Worm (Caenorhabditis elegans) whole organism, L1 larva: ENCODE results near the gene ztf-28.
"Not testable (repeated sequence)": the region's sequence is repeated elsewhere in the genome, so short reads cannot be mapped to it uniquely, and the experiment has no call there.

ENCODE experiments used
- F16B12.6 ChIP-seq: fragments of 150-350 bp; optimal IDR thresholded peaks from 2 replicates; lab custom pipeline; 2014; ENCODE audit warnings: missing biosample characterization, missing genetic modification characterization
- Y116A8C.19 ChIP-seq: sonication (generic microtip); optimal IDR thresholded peaks from 2 replicates; lab custom pipeline; 2016; ENCODE audit warnings: missing compliant biosample characterization, missing genetic modification characterization, borderline replicate concordance
- blmp-1 ChIP-seq: fragments of 150-350 bp; optimal IDR thresholded peaks from 2 replicates; lab custom pipeline; 2014; ENCODE audit warnings: missing biosample characterization, missing genetic modification characterization
- ceh-88 ChIP-seq: fragments of 200-800 bp; sonication (Bioruptor generic); IDR thresholded peaks from 2 replicates; pipeline ENCODE4 v1.3.6; 2022; ENCODE audit warnings: missing genetic modification characterization, missing compliant biosample characterization
- ces-1 ChIP-seq: fragments of 150-350 bp; optimal IDR thresholded peaks from 2 replicates; lab custom pipeline; 2014; ENCODE audit warnings: missing biosample characterization, missing genetic modification reagents, missing genetic modification characterization
- dsc-1 ChIP-seq: sonication (generic microtip); optimal IDR thresholded peaks from 2 replicates; lab custom pipeline; 2016; ENCODE audit warnings: mild to moderate bottlenecking, missing genetic modification characterization, missing compliant biosample characterization
- efl-3 ChIP-seq: fragments of 200-800 bp; sonication (Bioruptor generic); optimal IDR thresholded peaks from 2 replicates; lab custom pipeline; 2018; ENCODE audit warnings: mild to moderate bottlenecking, missing genetic modification characterization, missing compliant biosample characterization
- elt-2 ChIP-seq: sonication (generic microtip); optimal IDR thresholded peaks from 2 replicates; lab custom pipeline; 2016; ENCODE audit warnings: missing genetic modification characterization, mild to moderate bottlenecking, inconsistent platforms, missing compliant biosample characterization, missing genetic modification reagents
- fkh-10 ChIP-seq: sonication (generic microtip); optimal IDR thresholded peaks from 2 replicates; lab custom pipeline; 2017; ENCODE audit warnings: missing biosample characterization, missing genetic modification reagents, missing genetic modification characterization
- fkh-8 ChIP-seq: sonication (generic microtip); optimal IDR thresholded peaks from 2 replicates; lab custom pipeline; 2016; ENCODE audit warnings: mild to moderate bottlenecking, missing genetic modification characterization, missing compliant biosample characterization
- grh-1 ChIP-seq: fragments of 200-800 bp; sonication (Bioruptor generic); IDR thresholded peaks from 2 replicates; pipeline ENCODE4 v1.3.6; 2022; ENCODE audit warnings: missing genetic modification reagents, missing genetic modification characterization, missing compliant biosample characterization
- hlh-17 ChIP-seq: fragments of 200-800 bp; sonication (Bioruptor generic); optimal IDR thresholded peaks from 2 replicates; lab custom pipeline; 2018; ENCODE audit warnings: missing genetic modification characterization, mild to moderate bottlenecking, missing compliant biosample characterization, moderate library complexity, borderline replicate concordance
- irx-1 ChIP-seq: sonication (generic microtip); optimal IDR thresholded peaks from 2 replicates; lab custom pipeline; 2016; ENCODE audit warnings: missing genetic modification characterization, missing compliant biosample characterization
- jun-1 ChIP-seq: fragments of 150-350 bp; optimal IDR thresholded peaks from 2 replicates; lab custom pipeline; 2014; ENCODE audit warnings: missing biosample characterization, missing genetic modification reagents, missing genetic modification characterization
- lin-14 ChIP-seq: fragments of 200-800 bp; sonication (Bioruptor generic); optimal IDR thresholded peaks from 2 replicates; lab custom pipeline; 2018; ENCODE audit warnings: mild to moderate bottlenecking, missing genetic modification characterization, moderate library complexity, missing compliant biosample characterization
- lin-15B ChIP-seq: fragments of 150-350 bp; sonication (generic microtip); optimal IDR thresholded peaks from 3 replicates; lab custom pipeline; 2014; ENCODE audit warnings: missing biosample characterization, missing genetic modification characterization
- lir-3 ChIP-seq: sonication (generic microtip); optimal IDR thresholded peaks from 2 replicates; lab custom pipeline; 2016; ENCODE audit warnings: mild to moderate bottlenecking, missing genetic modification characterization, moderate library complexity, missing compliant biosample characterization; ENCODE audit not compliant: poor library complexity
- mep-1 ChIP-seq: fragments of 150-350 bp; optimal IDR thresholded peaks from 2 replicates; lab custom pipeline; 2014; ENCODE audit warnings: missing biosample characterization, missing genetic modification characterization
- nhr-20 ChIP-seq: sonication (generic microtip); optimal IDR thresholded peaks from 2 replicates; lab custom pipeline; 2016; ENCODE audit warnings: mild to moderate bottlenecking, missing genetic modification characterization, missing compliant biosample characterization
- nhr-47 ChIP-seq: sonication (generic microtip); optimal IDR thresholded peaks from 2 replicates; lab custom pipeline; 2016; ENCODE audit warnings: mild to moderate bottlenecking, missing genetic modification characterization, moderate library complexity, missing compliant biosample characterization
- nhr-77 ChIP-seq: fragments of 150-350 bp; optimal IDR thresholded peaks from 2 replicates; lab custom pipeline; 2014; ENCODE audit warnings: missing biosample characterization, missing genetic modification characterization
- nhr-84 ChIP-seq: sonication (generic microtip); optimal IDR thresholded peaks from 2 replicates; lab custom pipeline; 2017; ENCODE audit warnings: missing biosample characterization, missing genetic modification characterization
- nhr-90 ChIP-seq: sonication (generic microtip); optimal IDR thresholded peaks from 2 replicates; lab custom pipeline; 2016; ENCODE audit warnings: mild to moderate bottlenecking, missing genetic modification characterization, missing compliant biosample characterization; ENCODE audit not compliant: poor library complexity
- pax-3 ChIP-seq: fragments of 200-800 bp; sonication (Bioruptor generic); optimal IDR thresholded peaks from 2 replicates; lab custom pipeline; 2018; ENCODE audit warnings: mild to moderate bottlenecking, missing genetic modification characterization, moderate library complexity, missing compliant biosample characterization
- rnt-1 ChIP-seq: sonication (generic microtip); optimal IDR thresholded peaks from 2 replicates; lab custom pipeline; 2016; ENCODE audit warnings: mild to moderate bottlenecking, missing genetic modification characterization, moderate library complexity, missing compliant biosample characterization
- skn-1 ChIP-seq: fragments of 150-350 bp; optimal IDR thresholded peaks from 2 replicates; lab custom pipeline; 2014; ENCODE audit warnings: missing biosample characterization, missing genetic modification characterization
- snu-23 ChIP-seq: sonication (generic microtip); optimal IDR thresholded peaks from 2 replicates; lab custom pipeline; 2016; ENCODE audit warnings: missing genetic modification characterization, missing compliant biosample characterization
- sptf-1 ChIP-seq: fragments of 150-350 bp; optimal IDR thresholded peaks from 2 replicates; lab custom pipeline; 2014; ENCODE audit warnings: missing biosample characterization, missing genetic modification characterization
- swsn-7 ChIP-seq: sonication (generic microtip); optimal IDR thresholded peaks from 2 replicates; lab custom pipeline; 2016; ENCODE audit warnings: missing genetic modification characterization, missing compliant biosample characterization
- tbx-2 ChIP-seq: sonication (generic microtip); optimal IDR thresholded peaks from 2 replicates; lab custom pipeline; 2016; ENCODE audit warnings: missing genetic modification characterization, missing compliant biosample characterization
- tlp-1 ChIP-seq: fragments of 150-350 bp; optimal IDR thresholded peaks from 2 replicates; lab custom pipeline; 2014; ENCODE audit warnings: missing biosample characterization, missing genetic modification characterization
- unc-130 ChIP-seq: fragments of 150-350 bp; optimal IDR thresholded peaks from 2 replicates; lab custom pipeline; 2017; ENCODE audit warnings: missing biosample characterization, missing genetic modification characterization, inconsistent platforms
- unc-30 ChIP-seq: sonication (generic microtip); optimal IDR thresholded peaks from 2 replicates; lab custom pipeline; 2017; ENCODE audit warnings: missing biosample characterization, missing genetic modification characterization
- unc-98 ChIP-seq: fragments of 200-800 bp; sonication (Bioruptor generic); IDR thresholded peaks from 2 replicates; pipeline ENCODE4 v1.3.6; 2022; ENCODE audit warnings: missing genetic modification characterization, missing compliant biosample characterization
- vab-15 ChIP-seq: sonication (generic microtip); optimal IDR thresholded peaks from 2 replicates; lab custom pipeline; 2017; ENCODE audit warnings: missing genotype, mild to moderate bottlenecking, missing genetic modification characterization, missing compliant biosample characterization
- ztf-11 ChIP-seq, 2 experiments: sonication (generic microtip); optimal IDR thresholded peaks; 2 replicates each; lab custom pipeline; 2016 to 2017; ENCODE audit warnings: missing genetic modification characterization in 2 of 2, missing biosample characterization in 1 of 2, missing compliant biosample characterization in 1 of 2
- ztf-4 ChIP-seq: fragments of 150-350 bp; optimal IDR thresholded peaks from 2 replicates; lab custom pipeline; 2014; ENCODE audit warnings: missing biosample characterization, missing genetic modification characterization

The ztf-28 gene

ce11 chrV:2081894-2082293 lies 8.6 kb upstream of the ztf-28 start:
- TF ChIP-seq lin-14 (GFP tag; lab: Kevin White, UChicago) (peak; percentile 65), snu-23 (no peak), rnt-1 (tag; lab: Kevin White, UChicago) (peak; percentile 57), pax-3 (tag; lab: Kevin White, UChicago) (no peak)
- TF ChIP-seq, all 84 proteins: peak for 2

ce11 chrV:2083869-2084268 lies 6.6 kb upstream of the ztf-28 start:
- TF ChIP-seq efl-3 (no peak), snu-23 (no peak), blmp-1 (tag; lab: Kevin White, UChicago) (no peak), vab-15 (tag; lab: Kevin White, UChicago) (no peak), elt-2 (no peak), fkh-8 (tag; lab: Kevin White, UChicago) (no peak), fkh-10 (GFP tag; lab: Kevin White, UChicago) (no peak), nhr-47 (no peak), ceh-88 (no peak), unc-130 (tag; lab: Kevin White, UChicago) (no peak), irx-1 (tag; lab: Kevin White, UChicago) (no peak), unc-30 (tag; lab: Kevin White, UChicago) (no peak), ztf-11 (tag; optimal IDR thresholded peaks at IDR 0.05; lab: Kevin White, UChicago) (no peak), lir-3 (tag; lab: Kevin White, UChicago) (no peak), grh-1 (GFP tag; lab: Robert Waterston, UW) (no peak)

ce11 chrV:2085745-2086267 lies 4.7 kb upstream of the ztf-28 start, which contains the start of gene F36F12.3:
F36F12.3 (plus strand) TSS chrV:2085795.
- TF ChIP-seq lin-15B; F16B12.6 (tag; lab: Kevin White, UChicago); ces-1: not testable (repeated sequence)

ce11 chrV:2095204-2095603 lies 4.7 kb downstream of the ztf-28 start, which contains the start of gene F36F12.2:
F36F12.2 (minus strand) TSS chrV:2095304.
- TF ChIP-seq nhr-90 (no peak), unc-30 (tag; lab: Kevin White, UChicago) (no peak), dsc-1 (tag; lab: Kevin White, UChicago) (no peak), nhr-84 (tag; lab: Kevin White, UChicago) (no peak), jun-1 (tag; lab: Kevin White, UChicago) (no peak), lin-15B (no peak), hlh-17 (no peak), F16B12.6 (tag; lab: Kevin White, UChicago) (no peak), skn-1 (tag; lab: Kevin White, UChicago) (no peak), tbx-2 (tag; lab: Kevin White, UChicago) (no peak), unc-98 (GFP tag; lab: Robert Waterston, UW) (no peak), Y116A8C.19 (tag; lab: Kevin White, UChicago) (no peak), sptf-1 (no peak), mep-1 (tag; lab: Kevin White, UChicago) (no peak), swsn-7 (tag; lab: Kevin White, UChicago) (no peak), lir-3 (tag; lab: Kevin White, UChicago) (no peak)

ce11 chrV:2095772-2096171 lies 5.3 kb downstream of the ztf-28 start, which contains the start of gene clec-207:
clec-207 (plus strand) TSS chrV:2096072.
- TF ChIP-seq nhr-77: no peak
- TF ChIP-seq tlp-1 (tag; lab: Kevin White, UChicago): no peak
- no peak for TF ChIP-seq ztf-4
- TF ChIP-seq sptf-1: no peak
- TF ChIP-seq nhr-20 (tag; lab: Kevin White, UChicago): no peak
- TF ChIP-seq, all 84 proteins: peak for 0
